Worm (Caenorhabditis elegans) whole organism, young adult: ENCODE results near the gene str-255.
"Not testable (repeated sequence)": the region's sequence is repeated elsewhere in the genome, so short reads cannot be mapped to it uniquely, and the experiment has no call there.

Source experiments
- F23B12.7 ChIP-seq: sonication (generic microtip); optimal IDR thresholded peaks from 2 replicates; lab custom pipeline; 2017; ENCODE audit warnings: missing genetic modification characterization, mild to moderate bottlenecking, missing compliant biosample characterization, antibody characterized with exemption, moderate library complexity; ENCODE audit not compliant: insufficient read depth
- F52B5.7 ChIP-seq: sonication (generic microtip); optimal IDR thresholded peaks from 2 replicates; lab custom pipeline; 2016; ENCODE audit warnings: mild to moderate bottlenecking, missing genetic modification characterization, missing compliant biosample characterization
- F55B11.4 ChIP-seq: sonication (generic microtip); optimal IDR thresholded peaks from 2 replicates; lab custom pipeline; 2016; ENCODE audit warnings: missing compliant biosample characterization, missing genetic modification characterization, borderline replicate concordance; ENCODE audit not compliant: insufficient read depth
- K11D2.4 ChIP-seq: fragments of 200-800 bp; sonication (Bioruptor generic); IDR thresholded peaks from 2 replicates; pipeline ENCODE4 v1.3.6; 2022; ENCODE audit warnings: missing genetic modification reagents, missing genetic modification characterization, missing compliant biosample characterization
- T07F8.4 ChIP-seq: sonication (generic microtip); optimal IDR thresholded peaks from 2 replicates; lab custom pipeline; 2016; ENCODE audit warnings: mild to moderate bottlenecking, missing genetic modification characterization, moderate library complexity, missing compliant biosample characterization
- Y53G8AR.9 ChIP-seq: fragments of 200-800 bp; sonication (Bioruptor generic); conservative IDR thresholded peaks from 2 replicates; pipeline ENCODE4 v1.3.6; 2022; ENCODE audit warnings: missing genetic modification reagents, missing genetic modification characterization, missing compliant biosample characterization
- Y79H2A.3 ChIP-seq: fragments of 200-800 bp; sonication (Bioruptor generic); conservative IDR thresholded peaks from 2 replicates; pipeline ENCODE4 v1.3.6; 2022; ENCODE audit warnings: missing genetic modification reagents, missing genetic modification characterization, missing compliant biosample characterization
- attf-5 ChIP-seq: fragments of 200-800 bp; sonication (Bioruptor generic); optimal IDR thresholded peaks from 2 replicates; lab custom pipeline; 2018; ENCODE audit warnings: mild to moderate bottlenecking, missing genetic modification characterization, missing compliant biosample characterization
- attf-6 ChIP-seq: fragments of 200-800 bp; sonication (Bioruptor generic); IDR thresholded peaks from 2 replicates; pipeline ENCODE4 v1.3.6; 2022; ENCODE audit warnings: missing genetic modification reagents, missing genetic modification characterization, missing compliant biosample characterization
- cebp-1 ChIP-seq, 2 experiments: fragments of 200-800 bp in 1 of 2; sonication (Bioruptor generic) in 1 of 2; sonication (generic microtip) in 1 of 2; IDR thresholded peaks in 1 of 2; optimal IDR thresholded peaks in 1 of 2; 2 replicates each; pipeline versions ENCODE4 v1.3.6 to Lab custom; 2017 to 2022; ENCODE audit warnings: missing compliant biosample characterization in 2 of 2, missing genetic modification characterization in 2 of 2, mild to moderate bottlenecking in 1 of 2, missing genetic modification reagents in 1 of 2, moderate library complexity in 1 of 2
- ceh-27 ChIP-seq: fragments of 200-800 bp; sonication (Bioruptor generic); optimal IDR thresholded peaks from 2 replicates; lab custom pipeline; 2018; ENCODE audit warnings: mild to moderate bottlenecking, missing genetic modification characterization, moderate library complexity, missing compliant biosample characterization
- egl-18 ChIP-seq: fragments of 200-800 bp; sonication (Bioruptor generic); IDR thresholded peaks from 2 replicates; pipeline ENCODE4 v1.3.6; 2022; ENCODE audit warnings: missing genetic modification reagents, missing genetic modification characterization, missing compliant biosample characterization
- egl-44 ChIP-seq: fragments of 200-800 bp; sonication (Bioruptor generic); IDR thresholded peaks from 2 replicates; pipeline ENCODE4 v1.3.6; 2022; ENCODE audit warnings: missing genetic modification reagents, missing genetic modification characterization, missing compliant biosample characterization
- him-1 ChIP-seq: sonication (generic microtip); optimal IDR thresholded peaks from 2 replicates; lab custom pipeline; 2016; ENCODE audit warnings: missing genotype, missing genetic modification reagents, missing genetic modification characterization, missing compliant biosample characterization
- hlh-12 ChIP-seq: sonication (generic microtip); optimal IDR thresholded peaks from 2 replicates; lab custom pipeline; 2016; ENCODE audit warnings: missing genetic modification characterization, missing compliant biosample characterization
- lin-40 ChIP-seq: sonication (generic microtip); optimal IDR thresholded peaks from 2 replicates; lab custom pipeline; 2016; ENCODE audit warnings: missing genetic modification characterization, mild to moderate bottlenecking, missing compliant biosample characterization, missing genotype, missing genetic modification reagents
- lir-1 ChIP-seq: fragments of 200-800 bp; sonication (Bioruptor generic); conservative IDR thresholded peaks from 2 replicates; pipeline ENCODE4 v1.3.6; 2022; ENCODE audit warnings: missing genetic modification reagents, missing genetic modification characterization, missing compliant biosample characterization
- madf-6 ChIP-seq: fragments of 200-800 bp; sonication (Bioruptor generic); IDR thresholded peaks from 2 replicates; pipeline ENCODE4 v1.3.6; 2022; ENCODE audit warnings: missing genetic modification reagents, missing genetic modification characterization, missing compliant biosample characterization
- mes-4 ChIP-seq: sonication (generic microtip); optimal IDR thresholded peaks from 2 replicates; lab custom pipeline; 2016; ENCODE audit warnings: missing genotype, missing genetic modification characterization, missing compliant biosample characterization
- nfya-2 ChIP-seq: fragments of 200-800 bp; sonication (Bioruptor generic); IDR thresholded peaks from 2 replicates; pipeline ENCODE4 v1.3.6; 2022; ENCODE audit warnings: missing genetic modification reagents, missing genetic modification characterization, missing compliant biosample characterization
- nhr-179 ChIP-seq: sonication (generic microtip); optimal IDR thresholded peaks from 2 replicates; lab custom pipeline; 2016; ENCODE audit warnings: mild to moderate bottlenecking, missing genetic modification characterization, missing compliant biosample characterization
- pbrm-1 ChIP-seq: fragments of 200-800 bp; sonication (Bioruptor generic); IDR thresholded peaks from 2 replicates; pipeline ENCODE4 v1.3.6; 2022; ENCODE audit warnings: missing genetic modification reagents, missing genetic modification characterization, missing compliant biosample characterization
- pha-4 ChIP-seq: fragments of 150-350 bp; sonication (generic microtip); optimal IDR thresholded peaks from 2 replicates; lab custom pipeline; 2014; ENCODE audit warnings: missing biosample characterization, missing genetic modification reagents, missing genetic modification characterization
- snpc-1.1 ChIP-seq: sonication (generic microtip); optimal IDR thresholded peaks from 2 replicates; lab custom pipeline; 2017; ENCODE audit warnings: missing genetic modification characterization, mild to moderate bottlenecking, missing compliant biosample characterization, antibody characterized with exemption, moderate library complexity, missing genotype, missing genetic modification reagents; ENCODE audit not compliant: insufficient read depth
- snpc-1.3 ChIP-seq: sonication (generic microtip); optimal IDR thresholded peaks from 2 replicates; lab custom pipeline; 2017; ENCODE audit warnings: missing genetic modification characterization, mild to moderate bottlenecking, missing compliant biosample characterization, antibody characterized with exemption, moderate library complexity, missing genotype, missing genetic modification reagents; ENCODE audit not compliant: insufficient read depth
- snpc-3.4 ChIP-seq: sonication (generic microtip); optimal IDR thresholded peaks from 2 replicates; lab custom pipeline; 2017; ENCODE audit warnings: missing genetic modification characterization, mild to moderate bottlenecking, missing compliant biosample characterization, antibody characterized with exemption, moderate library complexity, missing genotype, missing genetic modification reagents
- tbx-9 ChIP-seq: sonication (generic microtip); optimal IDR thresholded peaks from 2 replicates; lab custom pipeline; 2016; ENCODE audit warnings: borderline replicate concordance, missing genetic modification characterization, inconsistent platforms, missing compliant biosample characterization
- tlf-1 ChIP-seq: fragments of 200-800 bp; sonication (Bioruptor generic); optimal IDR thresholded peaks from 2 replicates; lab custom pipeline; 2018; ENCODE audit warnings: mild to moderate bottlenecking, missing genetic modification characterization, missing compliant biosample characterization
- unc-130 ChIP-seq: sonication (generic microtip); optimal IDR thresholded peaks from 2 replicates; lab custom pipeline; 2016; ENCODE audit warnings: missing genetic modification reagents, missing genetic modification characterization, missing compliant biosample characterization
- xnd-1 ChIP-seq: sonication (generic microtip); optimal IDR thresholded peaks from 2 replicates; lab custom pipeline; 2016; ENCODE audit warnings: missing genotype, missing genetic modification reagents, missing genetic modification characterization, missing compliant biosample characterization
- zfh-2 ChIP-seq: fragments of 200-800 bp; sonication (Bioruptor generic); conservative IDR thresholded peaks from 2 replicates; pipeline ENCODE4 v1.3.6; 2022; ENCODE audit warnings: missing genetic modification reagents, missing genetic modification characterization, missing compliant biosample characterization
- ztf-18 ChIP-seq: sonication (generic microtip); optimal IDR thresholded peaks from 2 replicates; lab custom pipeline; 2016; ENCODE audit warnings: missing genotype, mild to moderate bottlenecking, missing genetic modification characterization, missing compliant biosample characterization
- ztf-26 ChIP-seq: sonication (generic microtip); optimal IDR thresholded peaks from 2 replicates; lab custom pipeline; 2017; ENCODE audit warnings: missing genetic modification characterization, missing compliant biosample characterization
- ztf-3 ChIP-seq: fragments of 200-800 bp; sonication (Bioruptor generic); optimal IDR thresholded peaks from 2 replicates; lab custom pipeline; 2018; ENCODE audit warnings: mild to moderate bottlenecking, missing genetic modification characterization, missing compliant biosample characterization

The str-255 gene

ce11 chrV:2144408-2144807, 19.2 kb downstream of the str-255 start, which contains the start of gene F22F7.12:
F22F7.12 (minus strand) TSS chrV:2144508.
- TF ChIP-seq hlh-12 (tag; lab: Kevin White, UChicago); nfya-2; snpc-1.3 (tag; lab: Kevin White, UChicago): not testable (repeated sequence)

ce11 chrV:2139918-2140317, 23.7 kb downstream of the str-255 start, which contains the start of gene F22F7.7:
F22F7.7 (minus strand) TSS chrV:2140042.
- TF ChIP-seq Y53G8AR.9 (GFP tag; lab: Robert Waterston, UW), result no peak
- no peak for TF ChIP-seq F52B5.7
- no peak for TF ChIP-seq pha-4 (tag; lab: Kevin White, UChicago)
- no peak for TF ChIP-seq nhr-179
- no peak for TF ChIP-seq unc-130
- TF ChIP-seq egl-44 (GFP tag; lab: Robert Waterston, UW), result no peak
- TF ChIP-seq snpc-3.4 (tag; lab: Kevin White, UChicago), result no peak
- no peak for TF ChIP-seq ztf-3 (GFP tag; lab: Kevin White, UChicago)
- TF ChIP-seq F23B12.7 (tag; lab: Kevin White, UChicago), result no peak
- no peak for TF ChIP-seq zfh-2 (GFP tag; lab: Robert Waterston, UW)
- TF ChIP-seq madf-6, result no peak
- TF ChIP-seq lir-1 (GFP tag; lab: Robert Waterston, UW), result no peak
- no peak for TF ChIP-seq nfya-2
- no peak for TF ChIP-seq xnd-1 (tag; lab: Kevin White, UChicago)
- no peak for TF ChIP-seq him-1 (tag; lab: Kevin White, UChicago)
- no peak for TF ChIP-seq tbx-9
- TF ChIP-seq pbrm-1 (GFP tag; lab: Robert Waterston, UW), result no peak
- no peak for TF ChIP-seq attf-6 (GFP tag; lab: Robert Waterston, UW)
- no peak for TF ChIP-seq lin-40

- TF ChIP-seq F55B11.4 (tag; lab: Kevin White, UChicago) (no peak), ztf-18 (tag; lab: Kevin White, UChicago) (no peak), egl-18 (GFP tag; lab: Robert Waterston, UW) (no peak), T07F8.4 (no peak), attf-5 (GFP tag; lab: Kevin White, UChicago) (no peak), egl-44 (GFP tag; lab: Robert Waterston, UW) (no peak), tbx-9 (no peak), tlf-1 (GFP tag; lab: Kevin White, UChicago) (no peak), cebp-1 (GFP tag; IDR thresholded peaks at IDR 0.05; lab: Robert Waterston, UW) (no peak), cebp-1 (tag; optimal IDR thresholded peaks at IDR 0.05; lab: Kevin White, UChicago) (no peak), ztf-26 (no peak), lin-40 (no peak), Y79H2A.3 (GFP tag; lab: Robert Waterston, UW) (no peak), mes-4 (tag; lab: Kevin White, UChicago) (no peak), snpc-1.1 (tag; lab: Kevin White, UChicago) (no peak), ceh-27 (GFP tag; lab: Kevin White, UChicago) (no peak), K11D2.4 (no peak)
Observed at ce11 chrV:2138287-2138686, 25.3 kb downstream of the str-255 start.
